Fruit fly (Drosophila melanogaster) whole organism, embryonic: Measurements from ENCODE around the gene Est-Q.
A peak's percentile ranks its signal among the peaks of the same experiment; 100 is the strongest.

Experiments used
- Atf3 ChIP-seq: fragments of 200-800 bp; sonication (Bioruptor generic); optimal IDR thresholded peaks from 3 replicates; lab custom pipeline; 2016; ENCODE audit warnings: missing biosample characterization, missing genetic modification characterization
- Bgb ChIP-seq: fragments of 200-800 bp; sonication (Bioruptor generic); IDR thresholded peaks from 2 replicates; pipeline ENCODE4 v1.3.6; 2022; ENCODE audit warnings: missing biosample characterization, missing genetic modification characterization; ENCODE audit not compliant: partially characterized antibody
- CG10431 ChIP-seq: fragments of 200-800 bp; sonication (Bioruptor generic); optimal IDR thresholded peaks from 3 replicates; lab custom pipeline; 2018; ENCODE audit warnings: missing biosample characterization, mild to moderate bottlenecking, missing genetic modification characterization
- CG11247 ChIP-seq: fragments of 200-800 bp; sonication (Bioruptor generic); IDR thresholded peaks from 2 replicates; pipeline ENCODE4 v1.3.6; 2022; ENCODE audit warnings: missing biosample characterization, missing genetic modification characterization
- CG13287 ChIP-seq: fragments of 200-800 bp; sonication (Bioruptor generic); IDR thresholded peaks from 2 replicates; pipeline ENCODE4 v1.3.6; 2022; ENCODE audit warnings: missing biosample characterization, missing genetic modification characterization; ENCODE audit not compliant: partially characterized antibody
- CG14710 ChIP-seq: fragments of 200-800 bp; sonication (Bioruptor generic); optimal IDR thresholded peaks from 3 replicates; lab custom pipeline; 2019; ENCODE audit warnings: missing biosample characterization, mild to moderate bottlenecking, missing genetic modification characterization, moderate library complexity
- CG1603 ChIP-seq: fragments of 200-800 bp; sonication (Bioruptor generic); optimal IDR thresholded peaks from 2 replicates; lab custom pipeline; 2019; ENCODE audit warnings: missing biosample characterization, mild to moderate bottlenecking, missing genetic modification characterization, moderate library complexity
- CG17186 ChIP-seq: fragments of 200-800 bp; sonication (Bioruptor generic); optimal IDR thresholded peaks from 3 replicates; lab custom pipeline; 2017; ENCODE audit warnings: missing biosample characterization, missing genetic modification reagents, missing genetic modification characterization
- CG2116 ChIP-seq: fragments of 200-800 bp; sonication (Bioruptor generic); optimal IDR thresholded peaks from 3 replicates; lab custom pipeline; 2018; ENCODE audit warnings: missing biosample characterization, mild to moderate bottlenecking, missing genetic modification characterization
- CG30020 ChIP-seq: fragments of 200-800 bp; optimal IDR thresholded peaks from 2 replicates; lab custom pipeline; 2019; ENCODE audit warnings: missing biosample characterization, mild to moderate bottlenecking, missing genetic modification characterization, moderate library complexity
- CG32767 ChIP-seq: fragments of 200-800 bp; sonication (Bioruptor generic); IDR thresholded peaks from 2 replicates; pipeline ENCODE4 v1.3.6; 2022; ENCODE audit warnings: missing biosample characterization, missing genetic modification characterization
- CG3995 ChIP-seq: fragments of 200-800 bp; sonication (Bioruptor generic); optimal IDR thresholded peaks from 3 replicates; lab custom pipeline; 2016; ENCODE audit warnings: missing biosample characterization, missing genetic modification characterization
- CG4424 ChIP-seq: fragments of 200-800 bp; sonication (Bioruptor generic); optimal IDR thresholded peaks from 3 replicates; lab custom pipeline; 2016; ENCODE audit warnings: missing biosample characterization, missing genetic modification characterization
- CG4617 ChIP-seq: fragments of 200-800 bp; sonication (Bioruptor generic); optimal IDR thresholded peaks from 3 replicates; lab custom pipeline; 2016; ENCODE audit warnings: missing biosample characterization, missing genetic modification characterization, borderline replicate concordance
- CG4707 ChIP-seq: fragments of 200-800 bp; sonication (Bioruptor generic); optimal IDR thresholded peaks from 2 replicates; lab custom pipeline; 2018; ENCODE audit warnings: missing biosample characterization, mild to moderate bottlenecking, missing genetic modification characterization, moderate library complexity
- CG6813 ChIP-seq: fragments of 200-800 bp; sonication (Bioruptor generic); optimal IDR thresholded peaks from 2 replicates; lab custom pipeline; 2017; ENCODE audit warnings: missing biosample characterization, missing genetic modification characterization, mild to moderate bottlenecking, moderate library complexity, missing genetic modification reagents
- CG9797 ChIP-seq: fragments of 200-800 bp; sonication (Bioruptor generic); optimal IDR thresholded peaks from 3 replicates; lab custom pipeline; 2018; ENCODE audit warnings: missing biosample characterization, mild to moderate bottlenecking, missing genetic modification characterization
- CG9817 ChIP-seq: fragments of 200-800 bp; sonication (Bioruptor generic); optimal IDR thresholded peaks from 2 replicates; lab custom pipeline; 2018; ENCODE audit warnings: missing biosample characterization, mild to moderate bottlenecking, missing genetic modification characterization, moderate library complexity
- Chrac-16 ChIP-seq: fragments of 200-800 bp; sonication (Bioruptor generic); optimal IDR thresholded peaks from 3 replicates; lab custom pipeline; 2016; ENCODE audit warnings: missing biosample characterization, missing genetic modification characterization
- CoRest ChIP-seq: fragments of 200-800 bp; sonication (Bioruptor generic); optimal IDR thresholded peaks from 3 replicates; lab custom pipeline; 2018; ENCODE audit warnings: missing biosample characterization, mild to moderate bottlenecking, missing genetic modification characterization, moderate library complexity
- D ChIP-seq, 2 experiments: fragments of 200-800 bp in 1 of 2; fragments of >200 bp in 1 of 2; sonication (Bioruptor generic) in 1 of 2; optimal IDR thresholded peaks; 2 replicates in 1 of 2; 3 replicates in 1 of 2; lab custom pipeline; 2017; ENCODE audit warnings: mild to moderate bottlenecking in 1 of 2, missing biosample characterization in 1 of 2, missing genetic modification characterization in 1 of 2, missing genetic modification reagents in 1 of 2
- Ets65A ChIP-seq: fragments of 200-800 bp; sonication (Bioruptor generic); peaks from one replicate; lab custom pipeline; 2016; ENCODE audit warnings: missing biosample characterization, missing genetic modification characterization
- Kr ChIP-seq: fragments of 200-800 bp; sonication (Bioruptor generic); optimal IDR thresholded peaks from 2 replicates; lab custom pipeline; 2017; ENCODE audit warnings: missing biosample characterization, mild to moderate bottlenecking, missing genetic modification characterization
- Lhr ChIP-seq: fragments of 200-800 bp; sonication (Bioruptor generic); optimal IDR thresholded peaks from 3 replicates; lab custom pipeline; 2017; ENCODE audit warnings: mild to moderate bottlenecking, missing biosample characterization, missing genetic modification reagents, missing genetic modification characterization
- Myb ChIP-seq: fragments of 200-800 bp; sonication (Bioruptor generic); optimal IDR thresholded peaks from 2 replicates; lab custom pipeline; 2016; ENCODE audit warnings: missing biosample characterization, missing genetic modification characterization
- NK7.1 ChIP-seq: fragments of 200-800 bp; sonication (Bioruptor generic); optimal IDR thresholded peaks from 3 replicates; lab custom pipeline; 2016; ENCODE audit warnings: missing biosample characterization, missing genetic modification characterization
- Stat92E ChIP-seq, 3 experiments: fragments of >200 bp in 2 of 3; fragments of 200-800 bp in 1 of 3; sonication (Bioruptor generic) in 1 of 3; optimal IDR thresholded peaks; 2 replicates each; lab custom pipeline; 2017 to 2019; ENCODE audit warnings: missing biosample characterization in 3 of 3, missing genetic modification characterization in 3 of 3, mild to moderate bottlenecking in 1 of 3, moderate library complexity in 1 of 3
- YL-1 ChIP-seq: fragments of 200-800 bp; sonication (Bioruptor generic); optimal IDR thresholded peaks from 3 replicates; lab custom pipeline; 2017; ENCODE audit warnings: missing biosample characterization, mild to moderate bottlenecking, missing genetic modification characterization
- aop ChIP-seq: fragments of 200-800 bp; sonication (Bioruptor generic); IDR thresholded peaks from 2 replicates; pipeline ENCODE4 v1.3.6; 2022; ENCODE audit warnings: missing biosample characterization, missing genetic modification characterization
- bowl ChIP-seq: fragments of 200-800 bp; sonication (Bioruptor generic); IDR thresholded peaks from 2 replicates; pipeline ENCODE4 v1.3.6; 2022; ENCODE audit warnings: missing biosample characterization, missing genetic modification characterization
- btn ChIP-seq: fragments of 200-800 bp; sonication (Bioruptor generic); optimal IDR thresholded peaks from 2 replicates; lab custom pipeline; 2016; ENCODE audit warnings: missing biosample characterization, missing genetic modification characterization
- cg ChIP-seq: fragments of 200-800 bp; sonication (Bioruptor generic); optimal IDR thresholded peaks from 3 replicates; lab custom pipeline; 2019; ENCODE audit warnings: missing biosample characterization, mild to moderate bottlenecking, missing genetic modification characterization, moderate library complexity
- grn ChIP-seq: fragments of 200-800 bp; sonication (Bioruptor generic); optimal IDR thresholded peaks from 3 replicates; lab custom pipeline; 2017; ENCODE audit warnings: missing biosample characterization, missing genetic modification characterization
- gsb ChIP-seq: fragments of 200-800 bp; sonication (Bioruptor generic); IDR thresholded peaks from 2 replicates; pipeline ENCODE4 v1.3.6; 2022; ENCODE audit warnings: missing biosample characterization, missing genetic modification characterization
- hbn ChIP-seq: fragments of 200-800 bp; sonication (Bioruptor generic); IDR thresholded peaks from 2 replicates; pipeline ENCODE4 v1.3.6; 2022; ENCODE audit warnings: missing biosample characterization, missing genetic modification characterization; ENCODE audit not compliant: partially characterized antibody
- insv ChIP-seq, 2 experiments: fragments of 200-800 bp; sonication (Bioruptor generic); optimal IDR thresholded peaks; 3 replicates each; lab custom pipeline; 2016 to 2018; ENCODE audit warnings: missing biosample characterization in 2 of 2, missing genetic modification characterization in 2 of 2
- lbe ChIP-seq: fragments of 200-800 bp; sonication (Bioruptor generic); optimal IDR thresholded peaks from 2 replicates; lab custom pipeline; 2016; ENCODE audit warnings: missing biosample characterization, mild to moderate bottlenecking, missing genetic modification characterization
- nom ChIP-seq: fragments of 200-800 bp; sonication (Bioruptor generic); optimal IDR thresholded peaks from 2 replicates; lab custom pipeline; 2017; ENCODE audit warnings: missing biosample characterization, missing genetic modification characterization, mild to moderate bottlenecking, moderate library complexity, missing genetic modification reagents
- phol ChIP-seq: fragments of 200-800 bp; sonication (Bioruptor generic); optimal IDR thresholded peaks from 3 replicates; lab custom pipeline; 2018; ENCODE audit warnings: missing biosample characterization, mild to moderate bottlenecking, missing genetic modification characterization, moderate library complexity
- pzg ChIP-seq: fragments of 200-800 bp; sonication (Bioruptor generic); optimal IDR thresholded peaks from 3 replicates; lab custom pipeline; 2018; ENCODE audit warnings: missing biosample characterization, mild to moderate bottlenecking, missing genetic modification characterization, moderate library complexity
- schlank ChIP-seq: fragments of 200-800 bp; sonication (Bioruptor generic); optimal IDR thresholded peaks from 2 replicates; lab custom pipeline; 2018; ENCODE audit warnings: missing biosample characterization, mild to moderate bottlenecking, missing genetic modification characterization
- sim ChIP-seq: fragments of 200-800 bp; sonication (Bioruptor generic); IDR thresholded peaks from 2 replicates; pipeline ENCODE4 v1.3.6; 2022; ENCODE audit warnings: missing biosample characterization, missing genetic modification characterization
- slbo ChIP-seq: fragments of 200-800 bp; sonication (Bioruptor generic); IDR thresholded peaks from 2 replicates; pipeline ENCODE4 v1.3.6; 2022; ENCODE audit warnings: missing biosample characterization, missing genetic modification characterization
- sna ChIP-seq: fragments of 200-800 bp; sonication (Bioruptor generic); IDR thresholded peaks from 2 replicates; pipeline ENCODE4 v1.3.6; 2022; ENCODE audit warnings: missing biosample characterization, missing genetic modification characterization; ENCODE audit not compliant: partially characterized antibody
- stc ChIP-seq: fragments of 200-800 bp; sonication (Bioruptor generic); IDR thresholded peaks from 2 replicates; pipeline ENCODE4 v1.3.6; 2022; ENCODE audit warnings: missing biosample characterization, missing genetic modification characterization
- tap ChIP-seq: fragments of 200-800 bp; optimal IDR thresholded peaks from 3 replicates; lab custom pipeline; 2019; ENCODE audit warnings: missing biosample characterization, mild to moderate bottlenecking, missing genetic modification characterization, moderate library complexity
- trem ChIP-seq: fragments of 200-800 bp; optimal IDR thresholded peaks from 3 replicates; lab custom pipeline; 2019; ENCODE audit warnings: missing biosample characterization, mild to moderate bottlenecking, missing genetic modification characterization, moderate library complexity

Est-Q gene

dm6 chr3L:21523059-21523836 lies 22.0 kb downstream of the Est-Q start, which contains the start of gene CG7611 (continued):
- TF ChIP-seq Myb (GFP tag; lab: Kevin White, UChicago) (peak; percentile 40), NK7.1 (GFP tag; lab: Kevin White, UChicago) (no peak), CG13287 (peak; percentile 27; the same call in 1 of the 2 replicates), CG9817 (tag; lab: Kevin White, UChicago) (no peak), CG1603 (tag; lab: Kevin White, UChicago) (peak; percentile 29), schlank (tag; lab: Kevin White, UChicago) (no peak), CG4617 (GFP tag; lab: Kevin White, UChicago) (peak; percentile 79), phol (tag; lab: Kevin White, UChicago) (peak; percentile 15), btn (GFP tag; lab: Kevin White, UChicago) (no peak), CG30020 (tag; lab: Kevin White, UChicago) (peak; percentile 87), grn (GFP tag; lab: Kevin White, UChicago) (no peak), CG11247 (GFP tag; lab: Robert Waterston, UW) (no peak), gsb (GFP tag; lab: Robert Waterston, UW) (no peak), CG2116 (peak; percentile 2), Ets65A (GFP tag; lab: Kevin White, UChicago) (no peak), sim (GFP tag; lab: Robert Waterston, UW) (no peak), CoRest (tag; lab: Kevin White, UChicago) (no peak), CG9797 (GFP tag; lab: Kevin White, UChicago) (peak; percentile 87), Chrac-16 (GFP tag; lab: Kevin White, UChicago) (no peak), Lhr (GFP tag; lab: Kevin White, UChicago) (peak; percentile 17), Stat92E (GFP tag; optimal IDR thresholded peaks at IDR 0.05; lab: Kevin White, UChicago) (peak in 1 of 3 experiments; percentile 13), YL-1 (GFP tag; lab: Kevin White, UChicago) (peak; percentile 70), nom (GFP tag; lab: Kevin White, UChicago) (peak; percentile 12), sna (GFP tag; lab: Robert Waterston, UW) (peak; percentile 50), CG10431 (GFP tag; lab: Kevin White, UChicago) (peak; percentile 79), Kr (GFP tag; lab: Kevin White, UChicago) (peak; percentile 96), Atf3 (no peak), CG14710 (tag; lab: Kevin White, UChicago) (peak; percentile 35), CG4707 (GFP tag; lab: Kevin White, UChicago) (no peak), tap (tag; lab: Kevin White, UChicago) (no peak), Bgb (GFP tag; lab: Robert Waterston, UW) (0 out of 2 replicates have a peak, but pooled peaks have one; percentile 27), CG3995 (GFP tag; lab: Kevin White, UChicago) (peak; percentile 40), aop (GFP tag; lab: Robert Waterston, UW) (no peak), trem (peak; percentile 52), lbe (GFP tag; lab: Kevin White, UChicago) (peak; percentile 11), bowl (no peak), CG6813 (GFP tag; lab: Kevin White, UChicago) (no peak), CG17186 (GFP tag; lab: Kevin White, UChicago) (peak; percentile 9), CG32767 (GFP tag; lab: Robert Waterston, UW) (peak; percentile 78; the same call in 1 of the 2 replicates), slbo (GFP tag; lab: Robert Waterston, UW) (no peak), D (optimal IDR thresholded peaks at IDR 0.05; lab: Kevin White, UChicago) (peak; percentile 68), D (GFP tag; optimal IDR thresholded peaks at IDR 0.05; lab: Kevin White, UChicago) (peak; percentile 8), hbn (GFP tag; lab: Robert Waterston, UW) (peak; percentile 21; the same call in 1 of the 2 replicates), cg (GFP tag; lab: Kevin White, UChicago) (peak; percentile 66), CG4424 (no peak), pzg (GFP tag; lab: Kevin White, UChicago) (peak; percentile 52), insv (GFP tag; optimal IDR thresholded peaks at IDR 0.05; lab: Kevin White, UChicago) (peak in 1 of 2 experiments; percentile 6), stc (0 out of 2 replicates have a peak, but pooled peaks have one; percentile 4)
